Fruit fly (Drosophila melanogaster) S2 (cell line): ENCODE results near the gene CG7886.

ENCODE experiments used
- CG8478 ChIP-seq: fragments of >200 bp; optimal IDR thresholded peaks from 2 replicates; lab custom pipeline; 2018
- CTCF ChIP-seq, 2 experiments: fragments of >200 bp; optimal IDR thresholded peaks; 2 replicates each; lab custom pipeline; 2018

- no peak for TF ChIP-seq CG8478 (lab: Kevin White, UChicago)
- no peak for TF ChIP-seq CTCF (optimal IDR thresholded peaks at IDR 0.05; lab: Kevin White, UChicago)
These were observed 48.8 kb upstream of the CG7886 start for dm6 chr3R:14691019-14691777.
